Worm (Caenorhabditis elegans): Measurements from ENCODE around the gene aat-8.

ce11 chrIV:3824720-3825119 lies 40.1 kb downstream of the aat-8 start:
- TF ChIP-seq ceh-36 (tag; optimal IDR thresholded peaks at IDR 0.05) (no peak), flt-1 (GFP tag; IDR thresholded peaks at IDR 0.05) (no peak)

Measured in whole organism, early embryonic.